Fruit fly (Drosophila melanogaster): ENCODE measurements around the gene CG4565.
A peak's percentile ranks its signal among the peaks of the same experiment; 100 is the strongest.

The CG4565 gene

DNA sequence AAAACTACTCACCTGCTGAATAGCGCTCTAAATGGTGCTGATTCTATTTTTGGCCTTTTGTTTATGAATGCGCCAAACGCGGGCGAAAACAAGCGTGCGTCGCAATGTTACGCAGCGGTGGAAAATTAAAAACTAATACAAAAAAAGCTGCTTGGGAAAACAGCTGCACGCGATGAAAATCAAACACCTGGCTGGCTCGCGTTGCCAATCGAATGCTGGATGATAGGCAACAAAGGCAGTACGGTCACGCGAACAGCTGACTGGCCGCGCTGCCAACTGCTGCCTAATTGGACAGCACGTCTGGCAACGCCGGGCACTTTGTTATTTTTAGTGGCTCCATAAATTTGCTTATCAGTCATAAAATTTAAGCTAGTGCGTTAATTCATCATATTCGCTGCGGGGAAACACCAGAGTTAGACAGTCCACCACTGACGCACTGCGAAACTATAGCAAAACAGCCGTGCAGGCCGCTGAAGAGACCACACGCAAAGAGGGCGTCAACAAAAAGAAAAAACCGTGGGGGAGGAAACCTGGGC is 16.0 kb downstream of the CG4565 start, which contains the start of the genes SelR and Tsp86D (continued):
- TF ChIP-seq pho (GFP tag; optimal IDR thresholded peaks at IDR 0.05), result peak; percentile 22
- no peak for TF ChIP-seq ro (GFP tag; IDR thresholded peaks at IDR 0.05)
- TF ChIP-seq CG4617 (GFP tag; optimal IDR thresholded peaks at IDR 0.05; ENCODE audit: borderline replicate concordance), result peak; percentile 86
- no peak for TF ChIP-seq gce (GFP tag; IDR thresholded peaks at IDR 0.05)
- TF ChIP-seq CG8089 (GFP tag; optimal IDR thresholded peaks at IDR 0.05), result no peak
- no peak for TF ChIP-seq Oli (tag; optimal IDR thresholded peaks at IDR 0.05)
- TF ChIP-seq odd (GFP tag; optimal IDR thresholded peaks at IDR 0.05), result peak; percentile 35
- TF ChIP-seq CG8281 (tag; optimal IDR thresholded peaks at IDR 0.05), result no peak
- no peak for TF ChIP-seq Atf3 (GFP tag; optimal IDR thresholded peaks at IDR 0.05)
- TF ChIP-seq CG18476 (GFP tag; optimal IDR thresholded peaks at IDR 0.05), result no peak
- peak; percentile 36 for TF ChIP-seq Max (GFP tag; optimal IDR thresholded peaks at IDR 0.05)
- TF ChIP-seq br (optimal IDR thresholded peaks at IDR 0.05), result no peak
- TF ChIP-seq CG16813 (GFP tag; IDR thresholded peaks at IDR 0.05; ENCODE audit: partially characterized antibody), result peak; percentile 53
- TF ChIP-seq vnd (GFP tag; IDR thresholded peaks at IDR 0.05; ENCODE audit: partially characterized antibody), result no peak
- peak; percentile 33 for TF ChIP-seq ERR (GFP tag; optimal IDR thresholded peaks at IDR 0.05)
- no peak for TF ChIP-seq CG10366 (GFP tag; IDR thresholded peaks at IDR 0.05)
- peak; percentile 68 for TF ChIP-seq Elba2 (GFP tag; optimal IDR thresholded peaks at IDR 0.05)
- no peak for TF ChIP-seq HLH54F (GFP tag; optimal IDR thresholded peaks at IDR 0.05)
- no peak for TF ChIP-seq mld (GFP tag; IDR thresholded peaks at IDR 0.05; ENCODE audit: partially characterized antibody)
- no peak for TF ChIP-seq Drgx (GFP tag; IDR thresholded peaks at IDR 0.05)
- no peak; the same call in 2 of the 3 replicates for TF ChIP-seq dysf (GFP tag; IDR thresholded peaks at IDR 0.05)
- TF ChIP-seq Sry-δ (GFP tag; optimal IDR thresholded peaks at IDR 0.05), result peak; percentile 69
- TF ChIP-seq CG12236 (GFP tag; optimal IDR thresholded peaks at IDR 0.05), result no peak
- TF ChIP-seq pzg (GFP tag; optimal IDR thresholded peaks at IDR 0.05), result peak; percentile 97
- no peak for TF ChIP-seq Dad (GFP tag; optimal IDR thresholded peaks at IDR 0.05)
- TF ChIP-seq Atf-2 (GFP tag; optimal IDR thresholded peaks at IDR 0.05), result no peak
- peak; percentile 80 for TF ChIP-seq CG12299 (tag; optimal IDR thresholded peaks at IDR 0.05)
- no peak for TF ChIP-seq gcm2 (GFP tag; optimal IDR thresholded peaks at IDR 0.05)
- peak; percentile 7 for TF ChIP-seq Lhr (GFP tag; optimal IDR thresholded peaks at IDR 0.05)
- no peak for TF ChIP-seq CG18764 (GFP tag; optimal IDR thresholded peaks at IDR 0.05)
- peak; percentile 48; the same call in 1 of the 3 replicates for TF ChIP-seq HLH4C (GFP tag; IDR thresholded peaks at IDR 0.05; ENCODE audit: partially characterized antibody)
- TF ChIP-seq Optix (GFP tag; IDR thresholded peaks at IDR 0.05), result 0 out of 3 replicates have a peak, but pooled peaks have one; percentile 33
- TF ChIP-seq Vsx1 (GFP tag; optimal IDR thresholded peaks at IDR 0.05), result peak; percentile 94
- TF ChIP-seq CHES-1-like (GFP tag; optimal IDR thresholded peaks at IDR 0.05), result peak; percentile 62
- TF ChIP-seq ci (GFP tag; IDR thresholded peaks at IDR 0.05), result peak; percentile 24; the same call in 2 of the 3 replicates
- no peak for TF ChIP-seq Neu2 (GFP tag; optimal IDR thresholded peaks at IDR 0.05; ENCODE audit: borderline replicate concordance)
- peak in 1 of 2 experiments; percentile 35 for TF ChIP-seq insv (GFP tag; optimal IDR thresholded peaks at IDR 0.05)
- no peak for TF ChIP-seq Kr (GFP tag; optimal IDR thresholded peaks at IDR 0.05)
- TF ChIP-seq Bdp1 (GFP tag; optimal IDR thresholded peaks at IDR 0.05), result no peak
- peak; percentile 57 for TF ChIP-seq CG17912 (GFP tag; optimal IDR thresholded peaks at IDR 0.05)
- no peak for TF ChIP-seq chn (GFP tag; optimal IDR thresholded peaks at IDR 0.05)
- TF ChIP-seq oc (tag; optimal IDR thresholded peaks at IDR 0.05), result peak; percentile 11
- no peak for TF ChIP-seq Taf1 (GFP tag; IDR thresholded peaks at IDR 0.05)
- peak; percentile 48 for TF ChIP-seq ac (GFP tag; optimal IDR thresholded peaks at IDR 0.05)
- no peak; the same call in 1 of the 2 replicates for TF ChIP-seq onecut (GFP tag; IDR thresholded peaks at IDR 0.05)
- TF ChIP-seq btn (GFP tag; optimal IDR thresholded peaks at IDR 0.05), result no peak
- no peak for TF ChIP-seq CG1602 (GFP tag; optimal IDR thresholded peaks at IDR 0.05)
- TF ChIP-seq CG5180 (GFP tag; optimal IDR thresholded peaks at IDR 0.05), result no peak
- TF ChIP-seq CG12659 (GFP tag; optimal IDR thresholded peaks at IDR 0.05), result peak; percentile 64
- TF ChIP-seq CG7556 (GFP tag; optimal IDR thresholded peaks at IDR 0.05), result no peak
- TF ChIP-seq CG5953 (GFP tag; IDR thresholded peaks at IDR 0.05), result no peak

Measured in whole organism, embryonic.